Fruit fly (Drosophila melanogaster): ENCODE results near the gene CG7560.

The CG7560 gene

dm6 chr3L:11415382-11415781 lies 9.6 kb upstream of the CG7560 start (continued):
- TF ChIP-seq Eip75B (GFP tag; optimal IDR thresholded peaks at IDR 0.05) (peak; percentile 63), Gug (GFP tag; IDR thresholded peaks at IDR 0.05) (peak; percentile 44; the same call in 1 of the 2 replicates), CG3032 (tag; optimal IDR thresholded peaks at IDR 0.05) (peak; percentile 64), CG31627 (GFP tag; optimal IDR thresholded peaks at IDR 0.05) (peak; percentile 50), CG11294 (GFP tag; IDR thresholded peaks at IDR 0.05) (peak; percentile 41; the same call in 1 of the 2 replicates), CG1621 (tag; optimal IDR thresholded peaks at IDR 0.05) (peak; percentile 66), salr (GFP tag; optimal IDR thresholded peaks at IDR 0.05) (peak; percentile 8 to 18), topi (GFP tag; optimal IDR thresholded peaks at IDR 0.05) (peak; percentile 55), CG8632 (GFP tag; optimal IDR thresholded peaks at IDR 0.05) (peak; percentile 73), Sox15 (GFP tag; optimal IDR thresholded peaks at IDR 0.05) (peak; percentile 24), CG6854 (GFP tag; optimal IDR thresholded peaks at IDR 0.05) (no peak), cyc (GFP tag; optimal IDR thresholded peaks at IDR 0.05) (peak; percentile 51), CG6276 (GFP tag; optimal IDR thresholded peaks at IDR 0.05) (no peak), spab (GFP tag; optimal IDR thresholded peaks at IDR 0.05) (peak; percentile 48), Hr38 (GFP tag; optimal IDR thresholded peaks at IDR 0.05) (no peak), Ets21C (GFP tag; optimal IDR thresholded peaks at IDR 0.05) (peak; percentile 16), Lpt (GFP tag; optimal IDR thresholded peaks at IDR 0.05) (peak; percentile 28), ss (GFP tag; optimal IDR thresholded peaks at IDR 0.05) (peak; percentile 47 to 65), Met (GFP tag; optimal IDR thresholded peaks at IDR 0.05) (peak; percentile 70), dac (GFP tag; optimal IDR thresholded peaks at IDR 0.05) (no peak)

dm6 chr3L:11416495-11417272 lies 8.3 kb upstream of the CG7560 start:
- TF ChIP-seq spab (GFP tag; optimal IDR thresholded peaks at IDR 0.05) (no peak), achi (GFP tag; optimal IDR thresholded peaks at IDR 0.05) (peak; percentile 2), cyc (GFP tag; optimal IDR thresholded peaks at IDR 0.05) (peak; percentile 11), net (GFP tag; optimal IDR thresholded peaks at IDR 0.05) (peak; percentile 18), CG10631 (GFP tag; optimal IDR thresholded peaks at IDR 0.05) (peak; percentile 26), Hr38 (GFP tag; optimal IDR thresholded peaks at IDR 0.05) (no peak), CG6276 (GFP tag; optimal IDR thresholded peaks at IDR 0.05) (peak; percentile 32), CG8319 (GFP tag; optimal IDR thresholded peaks at IDR 0.05) (no peak), svp (GFP tag) (peak; percentile 14), fkh (GFP tag; optimal IDR thresholded peaks at IDR 0.05) (peak; percentile 86), CG15336 (GFP tag; IDR thresholded peaks at IDR 0.05) (peak; percentile 80), CG7368 (GFP tag; optimal IDR thresholded peaks at IDR 0.05) (no peak), Eip78C (GFP tag) (peak; percentile 72), CG11294 (GFP tag; IDR thresholded peaks at IDR 0.05) (peak; percentile 76), CG32006 (GFP tag; optimal IDR thresholded peaks at IDR 0.05) (peak; percentile 44), CG11902 (GFP tag; optimal IDR thresholded peaks at IDR 0.05) (no peak), CG9139 (GFP tag; optimal IDR thresholded peaks at IDR 0.05) (no peak), pdm3 (GFP tag; optimal IDR thresholded peaks at IDR 0.05) (no peak), dac (GFP tag; optimal IDR thresholded peaks at IDR 0.05) (peak; percentile 21), Hr4 (GFP tag; optimal IDR thresholded peaks at IDR 0.05) (peak; percentile 58), dsx (GFP tag; optimal IDR thresholded peaks at IDR 0.05; ENCODE audit: poor library complexity, severe bottlenecking) (no peak), CG8119 (GFP tag; IDR thresholded peaks at IDR 0.05) (peak; percentile 60), CG34406 (GFP tag; optimal IDR thresholded peaks at IDR 0.05) (no peak), CG16779 (tag; optimal IDR thresholded peaks at IDR 0.05) (no peak), Gug (GFP tag; IDR thresholded peaks at IDR 0.05) (peak; percentile 81), Lpt (GFP tag; optimal IDR thresholded peaks at IDR 0.05) (peak; percentile 44), CG6163 (GFP tag; IDR thresholded peaks at IDR 0.05) (peak; percentile 84), Hr39 (GFP tag; optimal IDR thresholded peaks at IDR 0.05) (peak; percentile 10), CG4318 (GFP tag; optimal IDR thresholded peaks at IDR 0.05) (peak; percentile 23), eg (GFP tag; IDR thresholded peaks at IDR 0.05) (peak; percentile 89), CG3919 (GFP tag; optimal IDR thresholded peaks at IDR 0.05) (peak; percentile 0), ss (GFP tag; optimal IDR thresholded peaks at IDR 0.05) (no peak), OdsH (GFP tag; optimal IDR thresholded peaks at IDR 0.05) (peak; percentile 29), Eip93F (GFP tag; optimal IDR thresholded peaks at IDR 0.05) (no peak), CG31627 (GFP tag; optimal IDR thresholded peaks at IDR 0.05) (no peak)

Measured in whole organism, prepupa.